Worm (Caenorhabditis elegans) whole organism, L4/young adult: ENCODE data around the gene mks-3.

Experiments
- W03F9.2 ChIP-seq: fragments of 150-350 bp; optimal IDR thresholded peaks from 2 replicates; lab custom pipeline; 2014; ENCODE audit warnings: missing biosample characterization, missing genetic modification characterization
- dao-5 ChIP-seq: sonication (generic microtip); optimal IDR thresholded peaks from 2 replicates; lab custom pipeline; 2016; ENCODE audit warnings: missing genotype, missing genetic modification characterization, moderate library complexity, missing compliant biosample characterization
- him-1 ChIP-seq: sonication (generic microtip); optimal IDR thresholded peaks from 2 replicates; lab custom pipeline; 2016; ENCODE audit warnings: missing genotype, missing genetic modification reagents, missing genetic modification characterization, missing compliant biosample characterization

- TF ChIP-seq him-1 (tag; lab: Kevin White, UChicago) (no peak), dao-5 (tag; lab: Kevin White, UChicago) (no peak), W03F9.2 (tag; lab: Kevin White, UChicago) (no peak)
Measured at ce11 chrII:7614334-7614733, 30.9 kb upstream of the mks-3 start.
